Worm (Caenorhabditis elegans) whole organism, early embryonic: Measurements from ENCODE around the gene bra-1.
A peak's percentile ranks its signal among the peaks of the same experiment; 100 is the strongest.

Experiments used
- B0310.2 ChIP-seq: sonication (generic microtip); optimal IDR thresholded peaks from 2 replicates; lab custom pipeline; 2016; ENCODE audit warnings: mild to moderate bottlenecking, missing genetic modification characterization, missing compliant biosample characterization
- F13C5.2 ChIP-seq: sonication (generic microtip); optimal IDR thresholded peaks from 2 replicates; lab custom pipeline; 2017; ENCODE audit warnings: mild to moderate bottlenecking, missing genetic modification characterization, inconsistent platforms, missing compliant biosample characterization
- aly-1 ChIP-seq: sonication (generic microtip); optimal IDR thresholded peaks from 2 replicates; lab custom pipeline; 2016; ENCODE audit warnings: missing genetic modification characterization, missing compliant biosample characterization
- ama-1 ChIP-seq: fragments of 150-350 bp; optimal IDR thresholded peaks from 2 replicates; lab custom pipeline; 2014
- ceh-13 ChIP-seq: fragments of 200-800 bp; sonication (Bioruptor generic); optimal IDR thresholded peaks from 2 replicates; lab custom pipeline; 2018; ENCODE audit warnings: mild to moderate bottlenecking, missing genetic modification characterization, missing compliant biosample characterization
- ceh-36 ChIP-seq: sonication (generic microtip); optimal IDR thresholded peaks from 2 replicates; lab custom pipeline; 2016; ENCODE audit warnings: missing genetic modification characterization, inconsistent platforms, missing compliant biosample characterization
- ets-7 ChIP-seq: sonication (generic microtip); optimal IDR thresholded peaks from 2 replicates; lab custom pipeline; 2016; ENCODE audit warnings: missing genotype, missing genetic modification characterization, missing compliant biosample characterization
- flt-1 ChIP-seq: fragments of 200-800 bp; sonication (Bioruptor generic); IDR thresholded peaks from 2 replicates; pipeline ENCODE4 v1.3.6; 2022; ENCODE audit warnings: missing genetic modification characterization, missing compliant biosample characterization
- hmbx-1 ChIP-seq: sonication (generic microtip); optimal IDR thresholded peaks from 2 replicates; lab custom pipeline; 2016; ENCODE audit warnings: mild to moderate bottlenecking, missing genetic modification characterization, missing compliant biosample characterization
- hmg-4 ChIP-seq: fragments of 200-800 bp; sonication (Bioruptor generic); optimal IDR thresholded peaks from 2 replicates; lab custom pipeline; 2018; ENCODE audit warnings: mild to moderate bottlenecking, missing genetic modification characterization, missing compliant biosample characterization
- hnd-1 ChIP-seq: sonication (generic microtip); optimal IDR thresholded peaks from 2 replicates; lab custom pipeline; 2016; ENCODE audit warnings: missing genetic modification characterization, missing compliant biosample characterization
- pes-1 ChIP-seq: fragments of 200-800 bp; sonication (Bioruptor generic); IDR thresholded peaks from 2 replicates; pipeline ENCODE4 v1.3.6; 2022; ENCODE audit warnings: missing genetic modification reagents, missing genetic modification characterization, missing compliant biosample characterization
- scrt-1 ChIP-seq: fragments of 200-800 bp; sonication (Bioruptor generic); IDR thresholded peaks from 2 replicates; pipeline ENCODE4 v1.3.6; 2022; ENCODE audit warnings: missing genetic modification characterization, missing compliant biosample characterization
- sea-1 ChIP-seq: fragments of 200-800 bp; sonication (Bioruptor generic); conservative IDR thresholded peaks from 2 replicates; pipeline ENCODE4 v1.3.6; 2022; ENCODE audit warnings: missing genetic modification characterization, missing compliant biosample characterization
- tbx-11 ChIP-seq: fragments of 200-800 bp; sonication (Bioruptor generic); IDR thresholded peaks from 2 replicates; pipeline ENCODE4 v1.3.6; 2022; ENCODE audit warnings: missing genetic modification characterization, missing compliant biosample characterization
- tbx-37 ChIP-seq: fragments of 200-800 bp; sonication (Bioruptor generic); conservative IDR thresholded peaks from 2 replicates; pipeline ENCODE4 v1.3.6; 2022; ENCODE audit warnings: missing genetic modification reagents, missing genetic modification characterization, missing compliant biosample characterization
- tra-4 ChIP-seq: sonication (generic microtip); optimal IDR thresholded peaks from 2 replicates; lab custom pipeline; 2017; ENCODE audit warnings: missing genetic modification characterization, missing compliant biosample characterization

Gene bra-1

DNA sequence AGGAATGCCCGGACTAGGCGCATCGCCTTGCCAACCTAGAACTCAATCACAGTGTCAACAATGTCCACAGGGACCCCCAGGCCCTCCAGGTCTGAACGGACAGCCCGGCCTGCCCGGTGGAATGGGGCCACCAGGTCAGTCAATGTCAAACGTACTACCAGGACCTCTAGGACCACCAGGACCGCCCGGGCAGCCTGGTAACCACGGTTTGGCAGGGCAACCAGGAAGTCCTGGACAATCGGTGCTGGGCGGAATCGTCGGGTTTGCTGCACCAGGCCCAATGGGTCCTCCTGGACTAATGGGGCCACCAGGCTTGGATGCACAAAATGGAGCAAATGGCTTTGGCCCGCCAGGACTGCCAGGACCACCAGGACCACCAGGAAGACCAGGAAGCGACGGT is 7.6 kb upstream of the bra-1 start:
- TF ChIP-seq ets-7 (no peak), pes-1 (GFP tag; lab: Robert Waterston, UW) (no peak), aly-1 (tag; lab: Kevin White, UChicago) (peak; percentile 5)

- TF ChIP-seq tra-4 (tag; lab: Kevin White, UChicago) (no peak), scrt-1 (GFP tag; lab: Robert Waterston, UW) (no peak), flt-1 (GFP tag; lab: Robert Waterston, UW) (no peak), aly-1 (tag; lab: Kevin White, UChicago) (no peak), ets-7 (no peak), ceh-36 (tag; lab: Kevin White, UChicago) (no peak), F13C5.2 (tag; lab: Kevin White, UChicago) (no peak), hmbx-1 (tag; lab: Kevin White, UChicago) (no peak), tbx-11 (GFP tag; lab: Robert Waterston, UW) (no peak)
Measured at ce11 chrX:13591175-13591574, 7.1 kb upstream of the bra-1 start, which contains the start of gene col-44. Gene col-44 (plus strand): TSS chrX:13591475.

ce11 chrX:13591953-13592352 is 6.3 kb upstream of the bra-1 start:
- TF ChIP-seq scrt-1 (GFP tag; lab: Robert Waterston, UW) (0 out of 2 replicates have a peak, but pooled peaks have one; percentile 7), aly-1 (tag; lab: Kevin White, UChicago) (peak; percentile 49), ama-1 (no peak)

DNA sequence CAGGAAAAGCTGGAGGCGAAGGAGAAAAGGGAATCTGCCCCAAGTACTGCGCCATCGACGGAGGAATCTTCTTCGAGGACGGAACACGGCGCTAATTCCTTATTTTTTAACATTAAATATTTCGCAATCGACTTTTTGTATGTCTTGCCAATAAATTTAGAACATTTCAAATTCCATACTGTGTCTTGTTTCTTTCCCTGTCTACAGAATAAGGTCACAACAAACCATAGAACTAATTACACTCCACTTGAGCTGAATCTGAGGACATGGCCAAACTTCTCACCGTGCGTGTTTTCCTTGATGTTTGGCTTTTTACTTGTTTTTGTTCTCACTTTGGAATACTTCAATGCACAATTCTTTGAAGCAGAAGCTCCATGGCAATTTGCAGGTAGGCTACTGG is 5.9 kb upstream of the bra-1 start, which contains the start of gene F54B11.4:
Gene F54B11.4, plus strand, starts transcription at position 301 of the 400 bp plus-strand sequence.
- TF ChIP-seq hmbx-1 (tag; lab: Kevin White, UChicago) = no peak
- no peak for TF ChIP-seq ama-1
- no peak for TF ChIP-seq pes-1 (GFP tag; lab: Robert Waterston, UW)
- no peak for TF ChIP-seq sea-1
- TF ChIP-seq ets-7 = no peak
- TF ChIP-seq flt-1 (GFP tag; lab: Robert Waterston, UW) = no peak
- TF ChIP-seq tbx-11 (GFP tag; lab: Robert Waterston, UW) = no peak
- TF ChIP-seq hnd-1 (tag; lab: Kevin White, UChicago) = no peak
- no peak for TF ChIP-seq tra-4 (tag; lab: Kevin White, UChicago)
- TF ChIP-seq B0310.2 (tag; lab: Kevin White, UChicago) = no peak
- TF ChIP-seq ceh-13 (GFP tag; lab: Kevin White, UChicago) = no peak

DNA sequence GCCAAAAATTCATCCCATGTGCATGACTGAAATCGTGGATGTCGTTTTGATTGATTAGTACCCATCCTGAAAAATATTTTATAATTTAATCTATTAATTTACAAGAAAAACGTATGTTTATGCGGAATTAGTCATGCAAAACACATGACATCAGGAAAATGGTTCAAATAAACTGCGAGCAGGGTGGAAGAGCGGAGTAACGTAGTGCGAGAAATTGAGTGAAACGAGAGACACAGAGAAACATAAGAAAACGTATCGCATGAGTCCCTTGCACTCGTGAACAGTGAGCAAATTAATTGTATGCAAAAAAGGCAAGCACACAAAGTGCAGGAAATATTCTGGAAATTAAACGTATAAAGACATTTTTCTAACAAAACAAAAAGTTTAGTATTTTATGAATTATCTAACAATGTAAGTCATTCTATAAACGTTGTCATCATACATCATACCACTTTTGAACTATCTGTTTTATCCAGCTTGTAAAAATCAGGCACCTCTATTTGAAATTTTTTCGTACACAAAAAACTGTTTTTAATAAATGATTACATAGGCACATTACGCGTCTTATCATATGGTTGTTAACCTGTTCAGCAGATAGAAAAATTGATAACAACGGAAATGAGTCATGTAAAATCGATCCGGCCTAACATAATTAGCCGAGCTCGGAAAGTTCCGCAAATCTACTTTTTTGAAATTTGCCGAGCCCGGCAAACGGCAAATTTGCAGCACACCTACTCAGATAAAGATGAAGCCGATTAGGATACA is 2.1 kb upstream of the bra-1 start, which contains the start of gene F54B11.5:
Gene F54B11.5, minus strand, starts transcription at position 66 of the 765 bp plus-strand sequence.
- TF ChIP-seq hnd-1 (tag; lab: Kevin White, UChicago) = no peak
- TF ChIP-seq F13C5.2 (tag; lab: Kevin White, UChicago) = peak; percentile 36
- no peak for TF ChIP-seq ceh-36 (tag; lab: Kevin White, UChicago)

ce11 chrX:13600136-13600535 is 1.9 kb downstream of the bra-1 start, which contains the start of gene F54B11.7:
Gene F54B11.7 (plus strand): TSS chrX:13600436.
- TF ChIP-seq flt-1 (GFP tag; lab: Robert Waterston, UW) (no peak), hnd-1 (tag; lab: Kevin White, UChicago) (no peak)

DNA sequence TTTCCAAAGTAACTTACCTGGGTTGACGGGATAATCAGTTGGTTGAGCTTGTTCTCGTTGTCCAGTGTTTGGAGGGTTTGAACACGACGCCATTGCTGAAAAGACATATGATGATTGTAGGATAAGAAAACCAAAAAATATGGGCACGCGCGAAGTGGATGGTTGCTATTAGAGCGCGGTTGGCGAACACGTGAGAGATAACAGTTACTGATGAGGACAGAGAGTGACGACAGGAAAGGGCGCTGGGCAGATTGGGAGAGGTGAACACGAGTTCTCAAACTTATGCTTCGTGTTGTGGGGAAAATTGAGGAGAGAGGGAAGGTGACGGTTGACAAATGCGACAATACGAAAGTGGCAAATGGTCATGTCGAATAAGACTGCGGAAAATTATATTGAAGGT is 5.6 kb downstream of the bra-1 start, which contains the start of gene F54B11.8:
Gene F54B11.8, minus strand, starts transcription at position 101 of the 400 bp plus-strand sequence.
- TF ChIP-seq tra-4 (tag; lab: Kevin White, UChicago) (no peak), ceh-13 (GFP tag; lab: Kevin White, UChicago) (no peak), scrt-1 (GFP tag; lab: Robert Waterston, UW) (no peak), hnd-1 (tag; lab: Kevin White, UChicago) (no peak), tbx-37 (GFP tag; lab: Robert Waterston, UW) (no peak), B0310.2 (tag; lab: Kevin White, UChicago) (no peak), tbx-11 (GFP tag; lab: Robert Waterston, UW) (no peak), hmbx-1 (tag; lab: Kevin White, UChicago) (no peak), flt-1 (GFP tag; lab: Robert Waterston, UW) (no peak), pes-1 (GFP tag; lab: Robert Waterston, UW) (no peak), F13C5.2 (tag; lab: Kevin White, UChicago) (no peak), aly-1 (tag; lab: Kevin White, UChicago) (no peak), hmg-4 (GFP tag; lab: Kevin White, UChicago) (no peak), ceh-36 (tag; lab: Kevin White, UChicago) (no peak), sea-1 (no peak), ama-1 (no peak), ets-7 (no peak)

DNA sequence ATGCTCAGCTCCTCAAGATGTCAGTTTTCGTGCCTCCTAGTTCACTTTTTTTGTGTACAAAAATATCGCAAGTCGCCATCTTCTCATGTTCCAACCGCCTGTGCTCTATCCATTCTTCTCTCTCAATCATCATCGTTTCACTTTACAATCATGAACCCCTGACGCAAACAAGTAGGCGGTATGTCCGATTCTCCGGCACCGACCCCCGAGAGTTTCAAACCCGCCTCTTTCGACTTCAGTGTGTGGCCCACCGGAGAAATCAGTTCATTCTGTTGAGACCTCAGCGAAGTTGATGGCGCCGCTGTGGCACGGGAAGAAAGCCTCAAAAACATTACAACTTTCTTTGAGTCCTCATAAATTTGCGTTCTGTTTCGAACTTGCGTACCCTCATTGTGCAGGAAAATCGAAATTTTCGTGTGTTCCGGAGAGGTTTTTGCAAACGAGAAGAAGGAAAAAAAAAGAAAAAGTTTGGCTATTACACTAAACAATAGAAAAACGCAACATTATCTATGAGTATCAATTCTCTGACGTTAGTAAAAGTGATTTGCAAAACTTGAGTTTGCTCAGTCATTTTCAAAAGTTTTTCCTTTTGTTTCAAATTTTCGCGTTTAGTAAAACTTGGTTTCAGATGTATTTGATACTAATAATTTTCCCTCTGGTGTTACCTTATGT is 6.8 kb downstream of the bra-1 start, which contains the start of gene F54B11.9:
Gene F54B11.9, plus strand, starts transcription at position 622 of the 672 bp plus-strand sequence.
- TF ChIP-seq flt-1 (GFP tag; lab: Robert Waterston, UW) (no peak), scrt-1 (GFP tag; lab: Robert Waterston, UW) (no peak), ets-7 (no peak), tbx-37 (GFP tag; lab: Robert Waterston, UW) (no peak), tra-4 (tag; lab: Kevin White, UChicago) (no peak), tbx-11 (GFP tag; lab: Robert Waterston, UW) (no peak), hmbx-1 (tag; lab: Kevin White, UChicago) (no peak), ceh-13 (GFP tag; lab: Kevin White, UChicago) (no peak), ama-1 (no peak), pes-1 (GFP tag; lab: Robert Waterston, UW) (no peak), ceh-36 (tag; lab: Kevin White, UChicago) (no peak), aly-1 (tag; lab: Kevin White, UChicago) (no peak)
